Worm (Caenorhabditis elegans): ENCODE results near the gene F14H3.12.

ce11 chrV:16024917-16025316 lies 50.2 kb downstream of the F14H3.12 start:
- no peak for TF ChIP-seq ham-2 (GFP tag; optimal IDR thresholded peaks at IDR 0.05)
- TF ChIP-seq lin-13 (tag; optimal IDR thresholded peaks at IDR 0.05) = no peak
- TF ChIP-seq pha-4 (tag; optimal IDR thresholded peaks at IDR 0.05) = no peak
- no peak for TF ChIP-seq blmp-1 (tag; optimal IDR thresholded peaks at IDR 0.05)
- TF ChIP-seq ztf-11 (tag; optimal IDR thresholded peaks at IDR 0.05) = no peak
- no peak for TF ChIP-seq nhr-237 (tag; optimal IDR thresholded peaks at IDR 0.05)
- TF ChIP-seq M03D4.4 (tag; optimal IDR thresholded peaks at IDR 0.05) = no peak
